Worm (Caenorhabditis elegans) whole organism, L4 larva: ENCODE results near the gene T13C5.6.

ENCODE experiments used
- F10B5.3 ChIP-seq: sonication (generic microtip); optimal IDR thresholded peaks from 2 replicates; lab custom pipeline; 2016; ENCODE audit warnings: mild to moderate bottlenecking, missing genetic modification characterization, missing compliant biosample characterization
- F26F4.8 ChIP-seq: fragments of 200-800 bp; sonication (Bioruptor generic); conservative IDR thresholded peaks from 2 replicates; pipeline ENCODE4 v1.3.6; 2022; ENCODE audit warnings: missing genetic modification characterization, missing compliant biosample characterization
- F44E2.7 ChIP-seq: fragments of 200-800 bp; sonication (Bioruptor generic); IDR thresholded peaks from 2 replicates; pipeline ENCODE4 v2.1.2; 2022; ENCODE audit warnings: missing genetic modification characterization, missing compliant biosample characterization
- T26A8.4 ChIP-seq: fragments of 200-800 bp; sonication (Bioruptor generic); IDR thresholded peaks from 2 replicates; pipeline ENCODE4 v1.3.6; 2022; ENCODE audit warnings: missing genetic modification characterization, missing compliant biosample characterization
- Y105C5A.15 ChIP-seq: fragments of 200-800 bp; sonication (Bioruptor generic); IDR thresholded peaks from 2 replicates; pipeline ENCODE4 v1.3.6; 2022; ENCODE audit warnings: missing genetic modification characterization, missing compliant biosample characterization
- ZK337.2 ChIP-seq: fragments of 200-800 bp; sonication (Bioruptor generic); IDR thresholded peaks from 2 replicates; pipeline ENCODE4 v1.3.6; 2022; ENCODE audit warnings: missing genetic modification reagents, missing genetic modification characterization, missing compliant biosample characterization
- aha-1 ChIP-seq: fragments of 150-350 bp; peaks from one replicate; lab custom pipeline; 2014; ENCODE audit warnings: missing biosample characterization, missing genetic modification characterization
- ama-1 ChIP-seq: fragments of 150-350 bp; optimal IDR thresholded peaks from 2 replicates; lab custom pipeline; 2014; ENCODE audit warnings: inconsistent platforms, mixed read lengths
- ceh-32 ChIP-seq: sonication (generic microtip); optimal IDR thresholded peaks from 2 replicates; lab custom pipeline; 2016; ENCODE audit warnings: mild to moderate bottlenecking, missing genetic modification characterization, missing compliant biosample characterization; ENCODE audit not compliant: poor library complexity
- ceh-44 ChIP-seq: fragments of 200-800 bp; sonication (Bioruptor generic); IDR thresholded peaks from 2 replicates; pipeline ENCODE4 v1.3.6; 2022; ENCODE audit warnings: missing genetic modification reagents, missing genetic modification characterization, missing compliant biosample characterization
- ceh-82 ChIP-seq: sonication (generic microtip); optimal IDR thresholded peaks from 2 replicates; lab custom pipeline; 2017; ENCODE audit warnings: missing biosample characterization, missing genetic modification characterization
- ces-1 ChIP-seq: fragments of 150-350 bp; sonication (generic microtip); optimal IDR thresholded peaks from 4 replicates; lab custom pipeline; 2014; ENCODE audit warnings: missing biosample characterization, missing genetic modification reagents, missing genetic modification characterization
- daf-8 ChIP-seq: fragments of 200-800 bp; sonication (Bioruptor generic); IDR thresholded peaks from 2 replicates; pipeline ENCODE4 v1.3.6; 2022; ENCODE audit warnings: missing genetic modification characterization, missing compliant biosample characterization
- dmd-8 ChIP-seq: fragments of 200-800 bp; sonication (Bioruptor generic); IDR thresholded peaks from 2 replicates; pipeline ENCODE4 v1.3.6; 2022; ENCODE audit warnings: missing genetic modification characterization, missing compliant biosample characterization
- dpl-1 ChIP-seq: fragments of 150-350 bp; optimal IDR thresholded peaks from 2 replicates; lab custom pipeline; 2014; ENCODE audit warnings: missing biosample characterization, missing genetic modification reagents, missing genetic modification characterization
- dve-1 ChIP-seq: sonication (generic microtip); optimal IDR thresholded peaks from 2 replicates; lab custom pipeline; 2017; ENCODE audit warnings: antibody characterized with exemption, mild to moderate bottlenecking, missing genetic modification characterization, missing compliant biosample characterization; ENCODE audit not compliant: insufficient read depth
- egl-27 ChIP-seq: sonication (generic microtip); optimal IDR thresholded peaks from 3 replicates; lab custom pipeline; 2017; ENCODE audit warnings: missing biosample characterization, missing genetic modification reagents, missing genetic modification characterization
- egl-43 ChIP-seq: fragments of 200-800 bp; sonication (Bioruptor generic); IDR thresholded peaks from 2 replicates; pipeline ENCODE4 v1.3.6; 2022; ENCODE audit warnings: missing genetic modification reagents, missing genetic modification characterization, missing compliant biosample characterization
- fkh-10 ChIP-seq: fragments of 150-350 bp; optimal IDR thresholded peaks from 2 replicates; lab custom pipeline; 2014; ENCODE audit warnings: missing biosample characterization, missing genetic modification reagents, missing genetic modification characterization
- fos-1 ChIP-seq: fragments of 150-350 bp; optimal IDR thresholded peaks from 2 replicates; lab custom pipeline; 2014; ENCODE audit warnings: missing biosample characterization, missing genetic modification characterization
- gei-8 ChIP-seq: fragments of 200-800 bp; sonication (Bioruptor generic); optimal IDR thresholded peaks from 2 replicates; lab custom pipeline; 2018; ENCODE audit warnings: mild to moderate bottlenecking, missing genetic modification characterization, missing compliant biosample characterization
- hif-1 ChIP-seq, 2 experiments: sonication (generic microtip); optimal IDR thresholded peaks; 2 replicates each; lab custom pipeline; 2016 to 2017; ENCODE audit warnings: missing compliant biosample characterization in 2 of 2, missing genetic modification characterization in 2 of 2, missing genetic modification reagents in 2 of 2, missing genotype in 2 of 2, mild to moderate bottlenecking in 1 of 2
- hlh-30 ChIP-seq: sonication (generic microtip); optimal IDR thresholded peaks from 2 replicates; lab custom pipeline; 2017; ENCODE audit warnings: antibody characterized with exemption, mild to moderate bottlenecking, missing genetic modification characterization, missing compliant biosample characterization; ENCODE audit not compliant: insufficient read depth
- hmg-1.1 ChIP-seq: fragments of 200-800 bp; sonication (Bioruptor generic); IDR thresholded peaks from 2 replicates; pipeline ENCODE4 v1.3.6; 2022; ENCODE audit warnings: missing genetic modification reagents, missing genetic modification characterization, missing compliant biosample characterization
- lim-7 ChIP-seq: fragments of 200-800 bp; sonication (Bioruptor generic); IDR thresholded peaks from 2 replicates; pipeline ENCODE4 v1.3.6; 2022; ENCODE audit warnings: missing genetic modification characterization, missing compliant biosample characterization
- lin-1 ChIP-seq: fragments of 200-800 bp; sonication (Bioruptor generic); IDR thresholded peaks from 2 replicates; pipeline ENCODE4 v1.3.6; 2022; ENCODE audit warnings: missing genetic modification reagents, missing genetic modification characterization, missing compliant biosample characterization
- lin-13 ChIP-seq: fragments of 150-350 bp; optimal IDR thresholded peaks from 2 replicates; lab custom pipeline; 2014; ENCODE audit warnings: missing biosample characterization, missing genetic modification reagents, missing genetic modification characterization
- lin-38 ChIP-seq: fragments of 200-800 bp; sonication (Bioruptor generic); IDR thresholded peaks from 2 replicates; pipeline ENCODE4 v1.3.6; 2022; ENCODE audit warnings: missing genetic modification reagents, missing genetic modification characterization, missing compliant biosample characterization
- madf-5 ChIP-seq, 2 experiments: fragments of 200-800 bp; sonication (Bioruptor generic); IDR thresholded peaks; 2 replicates each; pipeline ENCODE4 v1.3.6; 2022; ENCODE audit warnings: missing compliant biosample characterization in 2 of 2, missing genetic modification characterization in 2 of 2
- madf-9 ChIP-seq: fragments of 200-800 bp; sonication (Bioruptor generic); conservative IDR thresholded peaks from 2 replicates; pipeline ENCODE4 v1.3.6; 2022; ENCODE audit warnings: missing genetic modification reagents, missing genetic modification characterization, missing compliant biosample characterization
- mdt-29 ChIP-seq: fragments of 200-800 bp; sonication (Bioruptor generic); IDR thresholded peaks from 2 replicates; pipeline ENCODE4 v1.3.6; 2022; ENCODE audit warnings: missing genetic modification reagents, missing genetic modification characterization, missing compliant biosample characterization
- mep-1 ChIP-seq: fragments of 150-350 bp; sonication (generic microtip); optimal IDR thresholded peaks from 3 replicates; lab custom pipeline; 2014; ENCODE audit warnings: missing biosample characterization, missing genetic modification characterization
- mes-2 ChIP-seq: sonication (generic microtip); optimal IDR thresholded peaks from 2 replicates; lab custom pipeline; 2016; ENCODE audit warnings: missing genotype, mild to moderate bottlenecking, missing genetic modification characterization, missing compliant biosample characterization; ENCODE audit not compliant: poor library complexity, severe bottlenecking
- mxl-2 ChIP-seq: fragments of 200-800 bp; sonication (Bioruptor generic); conservative IDR thresholded peaks from 2 replicates; pipeline ENCODE4 v1.3.6; 2022; ENCODE audit warnings: missing genetic modification reagents, missing genetic modification characterization, missing compliant biosample characterization
- nhr-10 ChIP-seq: fragments of 150-350 bp; optimal IDR thresholded peaks from 2 replicates; lab custom pipeline; 2014; ENCODE audit warnings: missing biosample characterization, missing genetic modification characterization
- nhr-102 ChIP-seq: sonication (generic microtip); optimal IDR thresholded peaks from 2 replicates; lab custom pipeline; 2016; ENCODE audit warnings: mild to moderate bottlenecking, missing genetic modification characterization, moderate library complexity, missing compliant biosample characterization
- nhr-237 ChIP-seq: sonication (generic microtip); optimal IDR thresholded peaks from 2 replicates; lab custom pipeline; 2017; ENCODE audit warnings: missing biosample characterization, missing genetic modification characterization
- nhr-28 ChIP-seq: fragments of 150-350 bp; optimal IDR thresholded peaks from 2 replicates; lab custom pipeline; 2014; ENCODE audit warnings: missing biosample characterization, missing genetic modification characterization
- nhr-41 ChIP-seq: fragments of 200-800 bp; sonication (Bioruptor generic); IDR thresholded peaks from 2 replicates; pipeline ENCODE4 v1.3.6; 2022; ENCODE audit warnings: missing genetic modification reagents, missing genetic modification characterization, missing compliant biosample characterization
- nhr-48 ChIP-seq: sonication (generic microtip); optimal IDR thresholded peaks from 2 replicates; lab custom pipeline; 2016; ENCODE audit warnings: mild to moderate bottlenecking, missing genetic modification characterization, missing compliant biosample characterization
- nhr-6 ChIP-seq: fragments of 150-350 bp; optimal IDR thresholded peaks from 2 replicates; lab custom pipeline; 2014; ENCODE audit warnings: missing biosample characterization, missing genetic modification characterization
- pha-4 ChIP-seq, 2 experiments: fragments of 150-350 bp in 1 of 2; fragments of 200-800 bp in 1 of 2; sonication (Bioruptor generic) in 1 of 2; IDR thresholded peaks in 1 of 2; optimal IDR thresholded peaks in 1 of 2; 2 replicates each; pipeline versions ENCODE4 v1.3.6 to Lab custom; 2014 to 2022; ENCODE audit warnings: missing genetic modification characterization in 2 of 2, missing genetic modification reagents in 2 of 2, missing biosample characterization in 1 of 2, missing compliant biosample characterization in 1 of 2
- sdz-12 ChIP-seq: fragments of 200-800 bp; sonication (Bioruptor generic); optimal IDR thresholded peaks from 2 replicates; lab custom pipeline; 2018; ENCODE audit warnings: mild to moderate bottlenecking, missing genetic modification characterization, missing compliant biosample characterization
- snpc-1.2 ChIP-seq: fragments of 200-800 bp; sonication (Bioruptor generic); IDR thresholded peaks from 2 replicates; pipeline ENCODE4 v1.3.6; 2022; ENCODE audit warnings: missing genetic modification reagents, missing genetic modification characterization, missing compliant biosample characterization
- spr-3 ChIP-seq: fragments of 200-800 bp; sonication (Bioruptor generic); optimal IDR thresholded peaks from 2 replicates; lab custom pipeline; 2018; ENCODE audit warnings: mild to moderate bottlenecking, missing genetic modification characterization, missing compliant biosample characterization
- tag-97 ChIP-seq: fragments of 200-800 bp; sonication (Bioruptor generic); IDR thresholded peaks from 2 replicates; pipeline ENCODE4 v1.3.6; 2022; ENCODE audit warnings: missing genetic modification characterization, missing compliant biosample characterization
- unc-39 ChIP-seq: sonication (generic microtip); optimal IDR thresholded peaks from 2 replicates; lab custom pipeline; 2017; ENCODE audit warnings: missing biosample characterization, missing genetic modification characterization
- zip-11 ChIP-seq: fragments of 200-800 bp; sonication (Bioruptor generic); IDR thresholded peaks from 2 replicates; pipeline ENCODE4 v1.3.6; 2022; ENCODE audit warnings: missing genetic modification characterization, missing compliant biosample characterization
- ztf-7 ChIP-seq: fragments of 150-350 bp; optimal IDR thresholded peaks from 2 replicates; lab custom pipeline; 2014; ENCODE audit warnings: missing biosample characterization, missing genetic modification characterization

The T13C5.6 gene

ce11 chrX:6256969-6257368 is 49.5 kb upstream of the T13C5.6 start (continued):
- TF ChIP-seq fkh-10 (GFP tag; lab: Kevin White, UChicago) (no peak), lin-38 (GFP tag; lab: Robert Waterston, UW) (no peak), nhr-48 (tag; lab: Kevin White, UChicago) (no peak), F44E2.7 (GFP tag; lab: Robert Waterston, UW) (no peak), mxl-2 (GFP tag; lab: Robert Waterston, UW) (no peak)
- TF ChIP-seq, all 104 proteins: peak for 7

- TF ChIP-seq lim-7 (no peak), madf-9 (GFP tag; lab: Robert Waterston, UW) (no peak), nhr-102 (tag; lab: Kevin White, UChicago) (no peak), lin-13 (GFP tag; lab: Kevin White, UChicago) (no peak), F44E2.7 (GFP tag; lab: Robert Waterston, UW) (no peak), nhr-6 (no peak), snpc-1.2 (GFP tag; lab: Robert Waterston, UW) (no peak), pha-4 (GFP tag; IDR thresholded peaks at IDR 0.05; lab: Robert Waterston, UW) (no peak), pha-4 (tag; optimal IDR thresholded peaks at IDR 0.05; lab: Kevin White, UChicago) (no peak), nhr-28 (tag; lab: Kevin White, UChicago) (peak; percentile 64), fos-1 (tag; lab: Kevin White, UChicago) (no peak), ztf-7 (no peak), F26F4.8 (GFP tag; lab: Robert Waterston, UW) (no peak), nhr-48 (tag; lab: Kevin White, UChicago) (peak; percentile 17), mxl-2 (GFP tag; lab: Robert Waterston, UW) (no peak), spr-3 (GFP tag; lab: Kevin White, UChicago) (no peak), hmg-1.1 (no peak), T26A8.4 (GFP tag; lab: Robert Waterston, UW) (0 out of 2 replicates have a peak, but pooled peaks have one; percentile 14), ceh-32 (tag; lab: Kevin White, UChicago) (no peak), ama-1 (lab: Kevin White, UChicago) (no peak), hlh-30 (peak; percentile 59), dve-1 (tag; lab: Kevin White, UChicago) (peak; percentile 74), tag-97 (GFP tag; lab: Robert Waterston, UW) (no peak), ces-1 (GFP tag; lab: Kevin White, UChicago) (no peak), mdt-29 (GFP tag; lab: Robert Waterston, UW) (0 out of 2 replicates have a peak, but pooled peaks have one; percentile 14), hif-1 (tag; optimal IDR thresholded peaks at IDR 0.05; lab: Kevin White, UChicago) (no peak), mes-2 (tag; lab: Kevin White, UChicago) (peak; percentile 40), madf-5 (GFP tag; IDR thresholded peaks at IDR 0.05; lab: Robert Waterston, UW) (no peak), gei-8 (GFP tag; lab: Kevin White, UChicago) (no peak), dmd-8 (GFP tag; lab: Robert Waterston, UW) (no peak), nhr-10 (tag; lab: Kevin White, UChicago) (no peak), nhr-237 (no peak), ceh-44 (GFP tag; lab: Robert Waterston, UW) (no peak), daf-8 (GFP tag; lab: Robert Waterston, UW) (no peak), dpl-1 (GFP tag; lab: Kevin White, UChicago) (no peak), egl-27 (tag; lab: Kevin White, UChicago) (no peak), nhr-41 (GFP tag; lab: Robert Waterston, UW) (no peak), ceh-82 (tag; lab: Kevin White, UChicago) (no peak), lin-38 (GFP tag; lab: Robert Waterston, UW) (no peak), zip-11 (GFP tag; lab: Robert Waterston, UW) (no peak), egl-43 (GFP tag; lab: Robert Waterston, UW) (no peak), unc-39 (tag; lab: Kevin White, UChicago) (no peak), lin-1 (GFP tag; lab: Robert Waterston, UW) (peak; percentile 42), Y105C5A.15 (GFP tag; lab: Robert Waterston, UW) (no peak), aha-1 (tag; lab: Kevin White, UChicago) (peak; percentile 68), mep-1 (tag; lab: Kevin White, UChicago) (no peak), sdz-12 (GFP tag; lab: Kevin White, UChicago) (no peak), F10B5.3 (tag; lab: Kevin White, UChicago) (no peak), ZK337.2 (no peak)
Observed at ce11 chrX:6256430-6256829, 48.9 kb upstream of the T13C5.6 start.
